Worm (Caenorhabditis elegans) whole organism, L1 larva: ENCODE measurements around the gene rskd-1.

Experiments
- C16A3.4 ChIP-seq: fragments of 150-350 bp; optimal IDR thresholded peaks from 2 replicates; lab custom pipeline; 2014; ENCODE audit warnings: missing biosample characterization, missing genetic modification characterization
- C34B4.2 ChIP-seq: sonication (generic microtip); optimal IDR thresholded peaks from 2 replicates; lab custom pipeline; 2017; ENCODE audit warnings: mild to moderate bottlenecking, missing genetic modification characterization, missing compliant biosample characterization
- Y116A8C.19 ChIP-seq: sonication (generic microtip); optimal IDR thresholded peaks from 2 replicates; lab custom pipeline; 2016; ENCODE audit warnings: missing compliant biosample characterization, missing genetic modification characterization, borderline replicate concordance
- aha-1 ChIP-seq: fragments of 150-350 bp; optimal IDR thresholded peaks from 2 replicates; lab custom pipeline; 2014; ENCODE audit warnings: missing biosample characterization, missing genetic modification characterization
- alr-1 ChIP-seq: fragments of 200-800 bp; sonication (Bioruptor generic); optimal IDR thresholded peaks from 2 replicates; lab custom pipeline; 2018; ENCODE audit warnings: borderline replicate concordance, mild to moderate bottlenecking, missing genetic modification characterization, missing compliant biosample characterization
- aly-2 ChIP-seq: fragments of 150-350 bp; optimal IDR thresholded peaks from 2 replicates; lab custom pipeline; 2014; ENCODE audit warnings: missing biosample characterization, missing genetic modification characterization
- ama-1 ChIP-seq: fragments of 150-350 bp; optimal IDR thresholded peaks from 2 replicates; lab custom pipeline; 2014
- blmp-1 ChIP-seq: fragments of 150-350 bp; optimal IDR thresholded peaks from 2 replicates; lab custom pipeline; 2014; ENCODE audit warnings: missing biosample characterization, missing genetic modification characterization
- ceh-63 ChIP-seq: fragments of 200-800 bp; sonication (Bioruptor generic); optimal IDR thresholded peaks from 2 replicates; lab custom pipeline; 2018; ENCODE audit warnings: mild to moderate bottlenecking, missing genetic modification characterization, missing compliant biosample characterization
- ceh-8 ChIP-seq: fragments of 200-800 bp; sonication (Bioruptor generic); optimal IDR thresholded peaks from 2 replicates; lab custom pipeline; 2018; ENCODE audit warnings: mild to moderate bottlenecking, missing genetic modification characterization, moderate library complexity, missing compliant biosample characterization
- ceh-90 ChIP-seq: sonication (generic microtip); optimal IDR thresholded peaks from 2 replicates; lab custom pipeline; 2016; ENCODE audit warnings: missing genetic modification characterization, missing compliant biosample characterization
- ces-1 ChIP-seq: fragments of 150-350 bp; optimal IDR thresholded peaks from 2 replicates; lab custom pipeline; 2014; ENCODE audit warnings: missing biosample characterization, missing genetic modification reagents, missing genetic modification characterization
- dpl-1 ChIP-seq, 3 experiments: fragments of 150-350 bp in 2 of 3; sonication (generic microtip) in 1 of 3; optimal IDR thresholded peaks; 2 replicates each; lab custom pipeline; 2014 to 2017; ENCODE audit warnings: missing biosample characterization in 3 of 3, missing genetic modification characterization in 3 of 3, missing genetic modification reagents in 3 of 3
- dsc-1 ChIP-seq: sonication (generic microtip); optimal IDR thresholded peaks from 2 replicates; lab custom pipeline; 2016; ENCODE audit warnings: mild to moderate bottlenecking, missing genetic modification characterization, missing compliant biosample characterization
- efl-3 ChIP-seq: fragments of 200-800 bp; sonication (Bioruptor generic); optimal IDR thresholded peaks from 2 replicates; lab custom pipeline; 2018; ENCODE audit warnings: mild to moderate bottlenecking, missing genetic modification characterization, missing compliant biosample characterization
- egl-13 ChIP-seq: sonication (generic microtip); optimal IDR thresholded peaks from 2 replicates; lab custom pipeline; 2016; ENCODE audit warnings: missing genotype, missing genetic modification reagents, missing genetic modification characterization, missing compliant biosample characterization
- fkh-4 ChIP-seq: sonication (generic microtip); optimal IDR thresholded peaks from 2 replicates; lab custom pipeline; 2016; ENCODE audit warnings: missing compliant biosample characterization, missing genetic modification characterization, borderline replicate concordance
- fkh-8 ChIP-seq: sonication (generic microtip); optimal IDR thresholded peaks from 2 replicates; lab custom pipeline; 2016; ENCODE audit warnings: mild to moderate bottlenecking, missing genetic modification characterization, missing compliant biosample characterization
- fos-1 ChIP-seq: fragments of 150-350 bp; optimal IDR thresholded peaks from 2 replicates; lab custom pipeline; 2014; ENCODE audit warnings: missing biosample characterization, missing genetic modification characterization
- grh-1 ChIP-seq: fragments of 200-800 bp; sonication (Bioruptor generic); IDR thresholded peaks from 2 replicates; pipeline ENCODE4 v1.3.6; 2022; ENCODE audit warnings: missing genetic modification reagents, missing genetic modification characterization, missing compliant biosample characterization
- hlh-17 ChIP-seq: fragments of 200-800 bp; sonication (Bioruptor generic); optimal IDR thresholded peaks from 2 replicates; lab custom pipeline; 2018; ENCODE audit warnings: missing genetic modification characterization, mild to moderate bottlenecking, missing compliant biosample characterization, moderate library complexity, borderline replicate concordance
- hlh-4 ChIP-seq: sonication (generic microtip); optimal IDR thresholded peaks from 2 replicates; lab custom pipeline; 2016; ENCODE audit warnings: mild to moderate bottlenecking, missing genetic modification characterization, missing compliant biosample characterization
- hpl-2 ChIP-seq: fragments of 150-350 bp; optimal IDR thresholded peaks from 2 replicates; lab custom pipeline; 2014; ENCODE audit warnings: missing biosample characterization, missing genetic modification reagents, missing genetic modification characterization
- jun-1 ChIP-seq: fragments of 150-350 bp; optimal IDR thresholded peaks from 2 replicates; lab custom pipeline; 2014; ENCODE audit warnings: missing biosample characterization, missing genetic modification reagents, missing genetic modification characterization
- lin-15B ChIP-seq: fragments of 150-350 bp; sonication (generic microtip); optimal IDR thresholded peaks from 3 replicates; lab custom pipeline; 2014; ENCODE audit warnings: missing biosample characterization, missing genetic modification characterization
- lin-39 ChIP-seq: fragments of 150-350 bp; optimal IDR thresholded peaks from 2 replicates; lab custom pipeline; 2014; ENCODE audit warnings: missing biosample characterization, missing genetic modification reagents, missing genetic modification characterization
- lir-3 ChIP-seq: sonication (generic microtip); optimal IDR thresholded peaks from 2 replicates; lab custom pipeline; 2016; ENCODE audit warnings: mild to moderate bottlenecking, missing genetic modification characterization, moderate library complexity, missing compliant biosample characterization; ENCODE audit not compliant: poor library complexity
- lsy-2 ChIP-seq, 2 experiments: fragments of 150-350 bp; optimal IDR thresholded peaks; 2 replicates each; lab custom pipeline; 2014; ENCODE audit warnings: missing biosample characterization in 2 of 2, missing genetic modification characterization in 2 of 2
- mdl-1 ChIP-seq, 2 experiments: fragments of 150-350 bp; optimal IDR thresholded peaks; 2 replicates each; lab custom pipeline; 2014 to 2017; ENCODE audit warnings: missing biosample characterization in 2 of 2, missing genetic modification characterization in 2 of 2, inconsistent platforms in 1 of 2
- mef-2 ChIP-seq: fragments of 150-350 bp; optimal IDR thresholded peaks from 2 replicates; lab custom pipeline; 2014; ENCODE audit warnings: missing biosample characterization, missing genetic modification characterization
- mep-1 ChIP-seq: fragments of 150-350 bp; optimal IDR thresholded peaks from 2 replicates; lab custom pipeline; 2014; ENCODE audit warnings: missing biosample characterization, missing genetic modification characterization
- nhr-12 ChIP-seq: sonication (generic microtip); optimal IDR thresholded peaks from 2 replicates; lab custom pipeline; 2017; ENCODE audit warnings: missing biosample characterization, missing genetic modification characterization
- nhr-19 ChIP-seq: fragments of 200-800 bp; sonication (Bioruptor generic); conservative IDR thresholded peaks from 2 replicates; pipeline ENCODE4 v1.3.6; 2022; ENCODE audit warnings: missing genetic modification characterization, missing compliant biosample characterization
- nhr-20 ChIP-seq: sonication (generic microtip); optimal IDR thresholded peaks from 2 replicates; lab custom pipeline; 2016; ENCODE audit warnings: mild to moderate bottlenecking, missing genetic modification characterization, missing compliant biosample characterization
- nhr-47 ChIP-seq: sonication (generic microtip); optimal IDR thresholded peaks from 2 replicates; lab custom pipeline; 2016; ENCODE audit warnings: mild to moderate bottlenecking, missing genetic modification characterization, moderate library complexity, missing compliant biosample characterization
- nhr-76 ChIP-seq: sonication (generic microtip); optimal IDR thresholded peaks from 2 replicates; lab custom pipeline; 2017; ENCODE audit warnings: missing biosample characterization, missing genetic modification characterization
- nhr-77 ChIP-seq: fragments of 150-350 bp; optimal IDR thresholded peaks from 2 replicates; lab custom pipeline; 2014; ENCODE audit warnings: missing biosample characterization, missing genetic modification characterization
- nhr-85 ChIP-seq: sonication (generic microtip); peaks from one replicate; lab custom pipeline; 2016; ENCODE audit warnings: missing genetic modification characterization, inconsistent platforms, missing compliant biosample characterization
- nhr-90 ChIP-seq: sonication (generic microtip); optimal IDR thresholded peaks from 2 replicates; lab custom pipeline; 2016; ENCODE audit warnings: mild to moderate bottlenecking, missing genetic modification characterization, missing compliant biosample characterization; ENCODE audit not compliant: poor library complexity
- pag-3 ChIP-seq: sonication (generic microtip); optimal IDR thresholded peaks from 2 replicates; lab custom pipeline; 2017; ENCODE audit warnings: missing genetic modification characterization, mild to moderate bottlenecking, missing compliant biosample characterization, antibody characterized with exemption, borderline replicate concordance; ENCODE audit not compliant: insufficient read depth
- pqm-1 ChIP-seq: sonication (generic microtip); optimal IDR thresholded peaks from 3 replicates; lab custom pipeline; 2017; ENCODE audit warnings: missing biosample characterization, missing genetic modification characterization
- rnt-1 ChIP-seq: sonication (generic microtip); optimal IDR thresholded peaks from 2 replicates; lab custom pipeline; 2016; ENCODE audit warnings: mild to moderate bottlenecking, missing genetic modification characterization, moderate library complexity, missing compliant biosample characterization
- skn-1 ChIP-seq: fragments of 150-350 bp; optimal IDR thresholded peaks from 2 replicates; lab custom pipeline; 2014; ENCODE audit warnings: missing biosample characterization, missing genetic modification characterization
- snpc-4 ChIP-seq: fragments of 150-350 bp; optimal IDR thresholded peaks from 2 replicates; lab custom pipeline; 2014; ENCODE audit warnings: missing biosample characterization, missing genetic modification characterization
- sox-4 ChIP-seq: sonication (generic microtip); optimal IDR thresholded peaks from 2 replicates; lab custom pipeline; 2016; ENCODE audit warnings: missing genetic modification characterization, missing compliant biosample characterization
- swsn-7 ChIP-seq: sonication (generic microtip); optimal IDR thresholded peaks from 2 replicates; lab custom pipeline; 2016; ENCODE audit warnings: missing genetic modification characterization, missing compliant biosample characterization
- tbx-2 ChIP-seq: sonication (generic microtip); optimal IDR thresholded peaks from 2 replicates; lab custom pipeline; 2016; ENCODE audit warnings: missing genetic modification characterization, missing compliant biosample characterization
- tlp-1 ChIP-seq: fragments of 150-350 bp; optimal IDR thresholded peaks from 2 replicates; lab custom pipeline; 2014; ENCODE audit warnings: missing biosample characterization, missing genetic modification characterization
- unc-30 ChIP-seq: sonication (generic microtip); optimal IDR thresholded peaks from 2 replicates; lab custom pipeline; 2017; ENCODE audit warnings: missing biosample characterization, missing genetic modification characterization
- unc-98 ChIP-seq: fragments of 200-800 bp; sonication (Bioruptor generic); IDR thresholded peaks from 2 replicates; pipeline ENCODE4 v1.3.6; 2022; ENCODE audit warnings: missing genetic modification characterization, missing compliant biosample characterization
- vab-15 ChIP-seq: sonication (generic microtip); optimal IDR thresholded peaks from 2 replicates; lab custom pipeline; 2017; ENCODE audit warnings: missing genotype, mild to moderate bottlenecking, missing genetic modification characterization, missing compliant biosample characterization
- zip-4 ChIP-seq: fragments of 200-800 bp; sonication (Bioruptor generic); optimal IDR thresholded peaks from 2 replicates; lab custom pipeline; 2018; ENCODE audit warnings: mild to moderate bottlenecking, missing genetic modification characterization, moderate library complexity, missing compliant biosample characterization
- ztf-11 ChIP-seq, 2 experiments: sonication (generic microtip); optimal IDR thresholded peaks; 2 replicates each; lab custom pipeline; 2016 to 2017; ENCODE audit warnings: missing genetic modification characterization in 2 of 2, missing biosample characterization in 1 of 2, missing compliant biosample characterization in 1 of 2

rskd-1 gene

DNA sequence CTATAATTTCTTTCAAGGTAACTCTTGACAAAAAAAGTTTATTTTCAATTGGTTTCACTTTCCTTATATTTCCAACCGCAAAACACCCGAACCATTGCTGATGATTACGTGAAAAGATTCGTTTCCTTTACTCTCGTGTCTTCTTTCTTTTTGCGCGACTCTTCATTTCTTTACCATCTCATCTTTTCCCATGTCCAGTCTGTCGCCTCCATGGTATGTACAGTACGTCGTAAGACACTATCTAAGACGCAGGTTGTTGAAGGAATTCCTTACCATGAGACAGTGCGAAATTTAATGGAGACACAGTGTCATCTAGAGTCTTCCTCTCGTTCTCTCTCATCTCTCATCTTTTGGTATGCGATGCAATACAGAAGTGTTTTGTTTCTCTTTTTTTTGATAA, 11.8 kb upstream of the rskd-1 start (continued):
- TF ChIP-seq Y116A8C.19 (tag; lab: Kevin White, UChicago) (no peak), ceh-90 (tag; lab: Kevin White, UChicago) (no peak), pqm-1 (no peak), unc-30 (tag; lab: Kevin White, UChicago) (no peak), lsy-2 (tag; optimal IDR thresholded peaks at IDR 0.05; lab: Kevin White, UChicago) (peak; percentile 56 to 85), ces-1 (GFP tag; lab: Kevin White, UChicago) (no peak), C34B4.2 (tag; lab: Kevin White, UChicago) (no peak), efl-3 (GFP tag; lab: Kevin White, UChicago) (no peak), tlp-1 (tag; lab: Kevin White, UChicago) (no peak), dpl-1 (GFP tag; optimal IDR thresholded peaks at IDR 0.05; lab: Kevin White, UChicago) (peak; percentile 10 to 57 (median 16)), ama-1 (lab: Kevin White, UChicago) (peak; percentile 35), fos-1 (peak; percentile 62), mdl-1 (tag; optimal IDR thresholded peaks at IDR 0.05; lab: Kevin White, UChicago) (peak in 1 of 2 experiments; percentile 84), C16A3.4 (tag; lab: Kevin White, UChicago) (peak; percentile 76), aha-1 (no peak), ztf-11 (tag; optimal IDR thresholded peaks at IDR 0.05; lab: Kevin White, UChicago) (no peak), alr-1 (tag; lab: Kevin White, UChicago) (no peak), snpc-4 (tag; lab: Kevin White, UChicago) (no peak), ceh-8 (GFP tag; lab: Kevin White, UChicago) (no peak), mep-1 (tag; lab: Kevin White, UChicago) (peak; percentile 73), nhr-12 (no peak), nhr-20 (tag; lab: Kevin White, UChicago) (peak; percentile 81), nhr-76 (no peak), swsn-7 (peak; percentile 37), aly-2 (tag; lab: Kevin White, UChicago) (no peak), blmp-1 (tag; lab: Kevin White, UChicago) (peak; percentile 97), nhr-90 (peak; percentile 77), egl-13 (no peak), ceh-63 (GFP tag; lab: Kevin White, UChicago) (no peak), pag-3 (tag; lab: Kevin White, UChicago) (no peak), unc-98 (GFP tag; lab: Robert Waterston, UW) (no peak), lir-3 (tag; lab: Kevin White, UChicago) (peak; percentile 43), lin-15B (tag; lab: Kevin White, UChicago) (no peak), dsc-1 (tag; lab: Kevin White, UChicago) (no peak), vab-15 (tag; lab: Kevin White, UChicago) (no peak), grh-1 (GFP tag; lab: Robert Waterston, UW) (peak; percentile 61; the same call in 1 of the 2 replicates), zip-4 (no peak), lin-39 (tag; lab: Kevin White, UChicago) (no peak), tbx-2 (peak; percentile 49), nhr-19 (GFP tag; lab: Robert Waterston, UW) (peak; percentile 63), jun-1 (tag; lab: Kevin White, UChicago) (peak; percentile 77), sox-4 (tag; lab: Kevin White, UChicago) (no peak), hlh-17 (GFP tag; lab: Kevin White, UChicago) (no peak), hpl-2 (GFP tag; lab: Kevin White, UChicago) (no peak), mef-2 (tag; lab: Kevin White, UChicago) (no peak), skn-1 (tag; lab: Kevin White, UChicago) (peak; percentile 60), rnt-1 (no peak), nhr-85 (peak; percentile 96), fkh-8 (tag; lab: Kevin White, UChicago) (no peak), nhr-47 (tag; lab: Kevin White, UChicago) (peak; percentile 35), hlh-4 (no peak), fkh-4 (no peak), nhr-77 (tag; lab: Kevin White, UChicago) (peak; percentile 64)
